Worm (Caenorhabditis elegans) whole organism, mixed stage, embryonic: ENCODE results near the gene C40A11.8.

Source experiments
- ces-1 ChIP-seq: fragments of 150-350 bp; optimal IDR thresholded peaks from 2 replicates; lab custom pipeline; 2014; ENCODE audit warnings: missing biosample characterization, missing genetic modification reagents, missing genetic modification characterization
- mab-5 ChIP-seq: fragments of 150-350 bp; optimal IDR thresholded peaks from 2 replicates; lab custom pipeline; 2014; ENCODE audit warnings: missing biosample characterization, missing genetic modification characterization
- mep-1 ChIP-seq: fragments of 150-350 bp; optimal IDR thresholded peaks from 2 replicates; lab custom pipeline; 2017; ENCODE audit warnings: missing biosample characterization, missing genetic modification reagents, missing genetic modification characterization, inconsistent platforms
- nhr-28 ChIP-seq: fragments of 150-350 bp; optimal IDR thresholded peaks from 2 replicates; lab custom pipeline; 2014; ENCODE audit warnings: missing biosample characterization, missing genetic modification characterization

ce11 chrII:2137235-2137634, 13.5 kb downstream of the C40A11.8 start, which contains the start of gene C40A11.4:
- TF ChIP-seq mep-1 (no peak), mab-5 (no peak), ces-1 (no peak), nhr-28 (tag; lab: Kevin White, UChicago) (no peak)
